Worm (Caenorhabditis elegans): ENCODE data around the gene rap-1.

The rap-1 gene

ce11 chrIV:8918790-8919189 lies at the start of gene rap-1:
TSS of gene rap-1 (minus strand) at chrIV:8918890.
- no peak for TF ChIP-seq unc-62 (GFP tag; optimal IDR thresholded peaks at IDR 0.05)

- TF ChIP-seq unc-62 (GFP tag; optimal IDR thresholded peaks at IDR 0.05): no peak
Measured at ce11 chrIV:8967990-8968389, 49.3 kb upstream of the rap-1 start, which contains the start of gene suex-2. TSS of gene suex-2 (plus strand) at chrIV:8968290.

- TF ChIP-seq unc-62 (GFP tag; optimal IDR thresholded peaks at IDR 0.05): no peak
Measured at ce11 chrIV:8965883-8966282, 47.2 kb upstream of the rap-1 start, which contains the start of gene C53B4.2. TSS of gene C53B4.2 (plus strand) at chrIV:8966183.

ce11 chrIV:8956189-8956588 lies 37.5 kb upstream of the rap-1 start, which contains the start of gene tpra-1:
TSS of gene tpra-1 (plus strand) at chrIV:8956489.
- no peak for TF ChIP-seq unc-62 (GFP tag; optimal IDR thresholded peaks at IDR 0.05)

- no peak for TF ChIP-seq unc-62 (GFP tag; optimal IDR thresholded peaks at IDR 0.05)
Measured at ce11 chrIV:8954126-8954525, 35.4 kb upstream of the rap-1 start.

DNA sequence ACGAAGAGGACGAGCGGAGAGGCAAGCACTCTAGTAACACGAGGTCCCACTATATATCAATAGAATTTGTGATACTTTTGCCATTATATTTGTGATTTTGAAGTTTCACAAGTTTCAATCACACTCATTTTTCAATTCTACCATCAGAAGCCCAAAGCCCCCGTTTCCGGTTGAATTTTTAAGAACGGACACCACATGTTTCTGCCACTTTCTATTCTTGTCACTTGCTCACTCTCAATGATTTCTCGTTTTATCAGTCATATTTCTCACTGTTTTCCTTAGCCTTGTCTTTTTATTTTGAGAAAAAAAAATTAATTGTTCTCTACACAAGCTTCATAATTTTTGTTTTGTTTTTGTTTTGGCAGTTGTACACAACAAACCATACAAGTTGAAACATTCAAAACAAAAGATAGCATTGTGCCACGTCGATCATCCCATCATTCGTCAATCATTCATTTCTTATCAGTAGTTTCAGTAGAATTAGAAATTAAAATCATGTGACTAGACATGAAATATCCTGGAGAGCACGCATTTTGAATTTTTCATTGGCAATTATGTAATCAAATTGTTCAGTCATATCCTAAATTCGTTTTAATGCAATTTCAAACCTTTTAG lies 33.4 kb upstream of the rap-1 start:
- no peak for TF ChIP-seq unc-62 (GFP tag; optimal IDR thresholded peaks at IDR 0.05)

DNA sequence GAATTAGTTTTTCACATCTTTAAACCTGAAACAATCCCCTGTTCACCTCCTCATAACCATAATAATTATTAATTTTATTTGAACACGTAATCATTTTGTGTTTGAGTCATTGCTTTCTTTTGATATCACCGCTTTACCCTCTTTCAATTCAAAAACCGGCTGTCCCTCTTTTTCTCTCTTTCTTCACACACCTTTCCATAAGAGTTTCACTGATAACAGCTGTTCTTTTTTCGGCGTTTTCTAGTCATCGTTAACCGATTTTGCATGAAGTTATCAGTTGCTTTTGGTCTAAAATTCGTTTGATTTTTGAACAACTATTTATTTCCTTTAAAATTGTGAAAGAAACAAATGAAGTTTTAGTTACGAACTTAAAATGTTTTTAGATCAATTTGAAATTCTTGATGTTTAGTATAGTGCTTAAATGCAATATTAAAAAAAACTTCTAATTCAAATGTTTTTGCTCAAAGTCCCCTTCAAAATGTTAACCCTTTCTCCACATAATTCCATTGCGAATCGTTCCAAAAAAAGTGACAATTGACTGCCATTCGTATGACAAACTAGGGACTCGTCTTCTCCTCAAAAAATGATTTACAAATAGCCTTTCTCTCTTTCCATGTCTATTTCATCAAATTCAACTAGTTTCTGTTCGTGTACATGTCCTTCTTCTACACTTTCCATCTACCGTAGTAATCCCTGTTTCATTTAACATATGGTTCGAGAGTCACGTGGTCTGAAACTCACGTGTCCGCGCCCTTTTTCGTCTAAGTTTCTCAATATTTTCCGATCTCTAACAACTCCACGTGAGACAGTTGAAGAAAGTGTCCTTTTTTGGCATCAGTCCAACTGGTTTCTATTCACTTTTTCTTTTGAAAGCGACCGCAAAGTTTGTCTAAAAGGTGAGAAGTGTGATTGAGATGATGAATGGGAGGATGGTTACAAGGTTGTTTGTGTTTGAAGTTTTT lies 30.7 kb upstream of the rap-1 start:
- no peak for TF ChIP-seq unc-62 (GFP tag; optimal IDR thresholded peaks at IDR 0.05)

- no peak for TF ChIP-seq unc-62 (GFP tag; optimal IDR thresholded peaks at IDR 0.05)
Measured at ce11 chrIV:8947146-8947545, 28.5 kb upstream of the rap-1 start.

DNA sequence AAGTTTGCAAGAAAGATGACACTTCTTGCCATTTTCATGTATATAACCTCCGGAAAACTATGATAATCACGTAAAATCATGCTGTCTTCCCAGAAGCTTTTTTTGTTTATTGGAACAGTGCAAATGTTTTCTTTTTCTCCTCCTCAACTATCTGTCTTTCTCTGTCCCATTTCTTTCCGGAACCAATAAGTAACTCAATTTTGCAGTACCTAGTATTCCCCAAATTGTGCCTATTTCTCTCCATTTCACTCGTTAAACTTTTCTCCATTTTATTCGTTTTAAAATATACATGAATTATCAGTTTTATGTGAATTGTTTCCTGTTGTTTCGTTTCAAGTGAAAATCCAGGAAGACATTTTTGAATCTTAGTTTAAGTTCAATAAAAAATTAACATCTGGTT lies 24.7 kb upstream of the rap-1 start:
- TF ChIP-seq unc-62 (GFP tag; optimal IDR thresholded peaks at IDR 0.05): no peak

ce11 chrIV:8933575-8933974 lies 14.9 kb upstream of the rap-1 start, which contains the start of gene D1046.4:
TSS of gene D1046.4 (plus strand) at chrIV:8933875.
- TF ChIP-seq unc-62 (GFP tag; optimal IDR thresholded peaks at IDR 0.05): no peak

DNA sequence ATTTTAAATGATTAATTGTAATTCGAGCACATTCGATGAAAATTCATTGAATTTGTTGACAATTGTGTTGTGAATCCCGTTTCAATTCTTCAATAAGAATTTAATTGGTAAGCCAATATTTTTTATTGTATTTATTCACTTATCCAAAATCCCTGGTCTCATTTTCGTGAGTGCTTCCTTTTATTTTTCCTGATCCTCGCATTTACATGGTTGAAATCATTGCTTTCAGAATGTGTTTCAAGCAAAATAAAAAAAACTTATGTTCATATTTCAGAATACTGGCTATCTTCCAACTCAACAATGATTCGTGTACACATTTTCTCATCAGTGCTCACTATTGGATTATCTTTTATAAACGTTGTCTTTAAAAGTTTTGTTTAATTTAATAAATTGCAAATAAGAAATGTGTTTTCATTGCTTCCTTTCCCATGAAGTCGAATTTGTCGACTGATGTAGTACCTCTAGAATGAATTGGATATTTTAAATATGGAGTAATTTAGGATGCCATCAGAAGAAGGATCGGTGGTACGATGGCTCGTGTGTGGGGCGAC lies 11.3 kb upstream of the rap-1 start, which contains the start of the genes D1046.18 and slc-25A26:
TSS of gene D1046.18 (plus strand) at position 301 of the 551 bp plus-strand sequence.
TSS of gene slc-25A26 (plus strand) at position 501 of the 551 bp plus-strand sequence.
- TF ChIP-seq unc-62 (GFP tag; optimal IDR thresholded peaks at IDR 0.05): no peak

ce11 chrIV:8927093-8927492 lies 8.4 kb upstream of the rap-1 start:
- TF ChIP-seq unc-62 (GFP tag; optimal IDR thresholded peaks at IDR 0.05): no peak

- TF ChIP-seq unc-62 (GFP tag; optimal IDR thresholded peaks at IDR 0.05): no peak
Measured at ce11 chrIV:8926511-8926910, 7.8 kb upstream of the rap-1 start.

DNA sequence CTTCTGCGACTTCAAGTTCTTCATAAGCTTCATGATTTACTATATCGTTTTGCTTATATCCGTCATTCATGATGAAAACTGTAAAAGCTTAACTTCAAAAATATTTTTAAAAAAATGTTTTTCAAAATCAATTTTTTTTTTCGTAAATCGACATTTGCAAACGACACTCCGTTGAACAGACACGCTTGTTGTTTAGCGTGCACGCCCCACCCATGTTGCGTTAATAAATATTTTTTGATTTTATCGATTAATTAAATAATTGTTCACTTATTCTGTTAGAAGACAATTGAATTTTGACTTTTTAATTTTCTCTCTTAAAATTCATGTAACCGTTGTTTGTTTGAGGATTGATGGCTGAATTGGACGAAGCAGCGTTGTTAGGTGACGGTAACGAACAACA lies 7.3 kb upstream of the rap-1 start, which contains the start of the genes D1046.2 and cfim-2:
TSS of gene D1046.2 (minus strand) at position 78 of the 400 bp plus-strand sequence.
TSS of gene cfim-2 (plus strand) at position 335 of the 400 bp plus-strand sequence.
- TF ChIP-seq unc-62 (GFP tag; optimal IDR thresholded peaks at IDR 0.05): no peak

ce11 chrIV:8924126-8924525 lies 5.4 kb upstream of the rap-1 start:
- no peak for TF ChIP-seq unc-62 (GFP tag; optimal IDR thresholded peaks at IDR 0.05)

- TF ChIP-seq unc-62 (GFP tag; optimal IDR thresholded peaks at IDR 0.05): no peak
Measured at ce11 chrIV:8923381-8923780, 4.7 kb upstream of the rap-1 start.

Data from whole organism, dauer.